Worm (Caenorhabditis elegans) whole organism, L4/young adult: ENCODE results near the gene F19G12.4.

Experiments used
- W03F9.2 ChIP-seq: fragments of 150-350 bp; optimal IDR thresholded peaks from 2 replicates; lab custom pipeline; 2014; ENCODE audit warnings: missing biosample characterization, missing genetic modification characterization
- dao-5 ChIP-seq: sonication (generic microtip); optimal IDR thresholded peaks from 2 replicates; lab custom pipeline; 2016; ENCODE audit warnings: missing genotype, missing genetic modification characterization, moderate library complexity, missing compliant biosample characterization
- him-1 ChIP-seq: sonication (generic microtip); optimal IDR thresholded peaks from 2 replicates; lab custom pipeline; 2016; ENCODE audit warnings: missing genotype, missing genetic modification reagents, missing genetic modification characterization, missing compliant biosample characterization

DNA sequence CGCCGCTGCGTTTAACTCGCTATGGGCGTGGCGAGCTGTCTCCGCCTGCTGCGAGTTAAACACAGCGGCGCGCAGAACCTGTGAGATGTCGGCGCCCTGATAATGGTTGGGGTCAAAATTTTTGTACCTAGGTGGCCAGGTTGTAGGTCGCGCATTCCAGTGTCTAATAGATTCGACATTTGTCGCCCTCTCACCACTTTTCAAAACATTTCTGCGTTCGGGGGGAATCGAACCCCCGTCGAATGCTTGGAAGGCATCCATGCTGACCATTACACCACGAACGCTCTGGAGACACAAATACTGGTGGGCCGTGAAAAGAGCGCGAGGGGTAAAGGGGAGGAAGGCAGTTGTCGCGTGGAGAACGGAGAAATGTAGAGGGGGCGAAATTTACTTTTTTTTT lies 37.7 kb upstream of the F19G12.4 start:
- TF ChIP-seq him-1 (tag; lab: Kevin White, UChicago) (no peak), W03F9.2 (tag; lab: Kevin White, UChicago) (peak; percentile 21), dao-5 (peak; percentile 81)
